Fruit fly (Drosophila melanogaster): ENCODE data around the gene CG13875.

The CG13875 gene

DNA sequence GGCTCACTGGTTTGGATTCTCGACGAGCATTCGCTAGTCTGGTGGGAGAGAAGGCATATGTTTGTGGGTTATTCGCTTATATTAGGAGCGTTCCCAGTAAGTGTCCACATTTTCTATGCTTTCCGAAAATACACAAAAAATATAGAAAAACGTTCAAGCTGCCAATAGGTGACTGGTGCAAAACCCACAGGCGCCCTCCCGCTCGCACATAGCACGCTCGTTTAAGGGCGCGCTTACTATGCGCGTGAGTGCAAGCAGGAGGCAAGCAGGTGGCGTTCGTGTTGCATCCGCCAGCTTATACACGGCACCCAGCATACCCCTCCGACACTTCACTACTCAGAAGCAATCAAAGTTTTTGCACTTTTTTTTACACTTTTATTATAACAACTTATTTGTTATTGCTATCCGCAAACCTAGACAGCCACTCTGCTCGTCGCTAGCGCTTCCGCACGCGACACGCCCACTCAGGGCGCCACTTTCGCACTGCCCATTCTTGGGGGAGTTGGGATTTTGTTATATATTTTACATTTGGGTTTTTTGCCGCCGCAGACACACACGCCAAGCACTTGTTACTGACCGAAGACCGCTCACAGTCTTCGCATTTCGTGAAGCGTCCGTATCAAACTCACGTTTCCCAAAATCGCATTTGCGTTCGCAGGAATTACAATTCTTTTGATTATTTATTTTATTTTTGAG lies 19.5 kb downstream of the CG13875 start (continued):
- no peak for TF ChIP-seq mld (GFP tag; IDR thresholded peaks at IDR 0.05; ENCODE audit: partially characterized antibody)
- peak; percentile 78 for TF ChIP-seq Opbp (GFP tag; IDR thresholded peaks at IDR 0.05; ENCODE audit: partially characterized antibody)
- TF ChIP-seq CG31365 (tag; optimal IDR thresholded peaks at IDR 0.05): peak; percentile 70
- peak; percentile 5; the same call in 2 of the 3 replicates for TF ChIP-seq CG11560 (tag; IDR thresholded peaks at IDR 0.05)
- TF ChIP-seq zf30C (GFP tag; optimal IDR thresholded peaks at IDR 0.05): no peak
- no peak for TF ChIP-seq NfI (GFP tag; optimal IDR thresholded peaks at IDR 0.05)
- no peak for TF ChIP-seq CG14667 (GFP tag; IDR thresholded peaks at IDR 0.05)
- TF ChIP-seq pita (GFP tag; optimal IDR thresholded peaks at IDR 0.05): no peak
- peak; percentile 89 for TF ChIP-seq MBD-R2 (GFP tag; IDR thresholded peaks at IDR 0.05)
- no peak for TF ChIP-seq Dip2 (GFP tag; IDR thresholded peaks at IDR 0.05)
- TF ChIP-seq gsb (GFP tag; IDR thresholded peaks at IDR 0.05): no peak
- TF ChIP-seq CG16863 (GFP tag; optimal IDR thresholded peaks at IDR 0.05): no peak
- TF ChIP-seq CG7372 (GFP tag; IDR thresholded peaks at IDR 0.05): no peak
- no peak for TF ChIP-seq run (tag; optimal IDR thresholded peaks at IDR 0.05)
- TF ChIP-seq dmrt11E (tag; optimal IDR thresholded peaks at IDR 0.05): no peak
- TF ChIP-seq ash1 (GFP tag; optimal IDR thresholded peaks at IDR 0.05): no peak
- no peak for TF ChIP-seq Chrac-16 (GFP tag; optimal IDR thresholded peaks at IDR 0.05)
- TF ChIP-seq ham (GFP tag; IDR thresholded peaks at IDR 0.05): no peak
- no peak for TF ChIP-seq exex (tag; optimal IDR thresholded peaks at IDR 0.05)
- TF ChIP-seq vnd (GFP tag; IDR thresholded peaks at IDR 0.05; ENCODE audit: partially characterized antibody): peak; percentile 39; the same call in 1 of the 3 replicates
- TF ChIP-seq CG2202 (tag; optimal IDR thresholded peaks at IDR 0.05): no peak
- no peak for TF ChIP-seq CG4328 (GFP tag; optimal IDR thresholded peaks at IDR 0.05)
- TF ChIP-seq Oli (tag; optimal IDR thresholded peaks at IDR 0.05): no peak
- no peak for TF ChIP-seq esg (GFP tag; conservative IDR thresholded peaks at IDR 0.05)
- no peak for TF ChIP-seq CG18764 (GFP tag; optimal IDR thresholded peaks at IDR 0.05)
- TF ChIP-seq Hr3 (GFP tag; optimal IDR thresholded peaks at IDR 0.05): no peak
- no peak for TF ChIP-seq Ravus (GFP tag; IDR thresholded peaks at IDR 0.05)
- no peak for TF ChIP-seq CG11085 (GFP tag; IDR thresholded peaks at IDR 0.05)
- TF ChIP-seq lmd (GFP tag; IDR thresholded peaks at IDR 0.05): no peak
- no peak for TF ChIP-seq Meics (GFP tag; optimal IDR thresholded peaks at IDR 0.05)
- no peak for TF ChIP-seq CG6254 (GFP tag; optimal IDR thresholded peaks at IDR 0.05)
- TF ChIP-seq CG2889 (GFP tag; IDR thresholded peaks at IDR 0.05): no peak
- no peak for TF ChIP-seq org-1 (GFP tag; optimal IDR thresholded peaks at IDR 0.05)
- TF ChIP-seq CG7928 (GFP tag; optimal IDR thresholded peaks at IDR 0.05): no peak
- peak; percentile 40; the same call in 1 of the 2 replicates for TF ChIP-seq CG31224 (GFP tag; IDR thresholded peaks at IDR 0.05)
- no peak for TF ChIP-seq usp (GFP tag; optimal IDR thresholded peaks at IDR 0.05)
- TF ChIP-seq zfh1 (GFP tag; IDR thresholded peaks at IDR 0.05): 0 out of 3 replicates have a peak, but pooled peaks have one; percentile 13
- TF ChIP-seq CG15269 (tag; optimal IDR thresholded peaks at IDR 0.05): no peak
- peak; percentile 91 for TF ChIP-seq ttk (GFP tag; IDR thresholded peaks at IDR 0.05)
- no peak for TF ChIP-seq CG8281 (tag; optimal IDR thresholded peaks at IDR 0.05)
- TF ChIP-seq ind (GFP tag; optimal IDR thresholded peaks at IDR 0.05): no peak
- TF ChIP-seq pb (GFP tag; optimal IDR thresholded peaks at IDR 0.05): no peak
- no peak for TF ChIP-seq CkIIα-i1 (GFP tag; IDR thresholded peaks at IDR 0.05)
- TF ChIP-seq stwl (tag; optimal IDR thresholded peaks at IDR 0.05): no peak
- peak; percentile 80 for TF ChIP-seq CHES-1-like (GFP tag; optimal IDR thresholded peaks at IDR 0.05)
- no peak for TF ChIP-seq CG3726 (GFP tag; IDR thresholded peaks at IDR 0.05)
- no peak; the same call in 2 of the 3 replicates for TF ChIP-seq CG6175 (GFP tag; IDR thresholded peaks at IDR 0.05)
- no peak for TF ChIP-seq CG4854 (GFP tag; optimal IDR thresholded peaks at IDR 0.05)
- TF ChIP-seq Hr51 (GFP tag; optimal IDR thresholded peaks at IDR 0.05): no peak
- TF ChIP-seq fu2 (GFP tag; optimal IDR thresholded peaks at IDR 0.05): peak; percentile 32
- TF ChIP-seq CG9215 (GFP tag; IDR thresholded peaks at IDR 0.05): no peak

All from whole organism, embryonic.